Worm (Caenorhabditis elegans) whole organism, L2 larva: ENCODE results near the gene F13A2.10.
A peak's percentile ranks its signal among the peaks of the same experiment; 100 is the strongest.

Experiments
- C34F6.9 ChIP-seq: fragments of 150-350 bp; optimal IDR thresholded peaks from 2 replicates; lab custom pipeline; 2014; ENCODE audit warnings: missing biosample characterization, missing genetic modification characterization
- F13H6.1 ChIP-seq: sonication (generic microtip); optimal IDR thresholded peaks from 2 replicates; lab custom pipeline; 2016; ENCODE audit warnings: missing genetic modification characterization, missing compliant biosample characterization
- R02D3.7 ChIP-seq: fragments of 150-350 bp; optimal IDR thresholded peaks from 2 replicates; lab custom pipeline; 2014; ENCODE audit warnings: missing biosample characterization, missing genetic modification characterization
- Y55F3AM.14 ChIP-seq: fragments of 200-800 bp; sonication (Bioruptor generic); optimal IDR thresholded peaks from 2 replicates; lab custom pipeline; 2018; ENCODE audit warnings: mild to moderate bottlenecking, missing genetic modification characterization, missing compliant biosample characterization
- ZK546.5 ChIP-seq: sonication (generic microtip); optimal IDR thresholded peaks from 2 replicates; lab custom pipeline; 2017; ENCODE audit warnings: missing biosample characterization, missing genetic modification characterization
- aly-2 ChIP-seq: fragments of 150-350 bp; optimal IDR thresholded peaks from 2 replicates; lab custom pipeline; 2014; ENCODE audit warnings: missing biosample characterization, missing genetic modification characterization
- ama-1 ChIP-seq: fragments of 150-350 bp; optimal IDR thresholded peaks from 2 replicates; lab custom pipeline; 2018; ENCODE audit warnings: inconsistent platforms
- blmp-1 ChIP-seq: sonication (generic microtip); optimal IDR thresholded peaks from 2 replicates; lab custom pipeline; 2017; ENCODE audit warnings: missing genetic modification characterization, mild to moderate bottlenecking, missing compliant biosample characterization, antibody characterized with exemption, moderate library complexity; ENCODE audit not compliant: insufficient read depth
- ceh-16 ChIP-seq: fragments of 150-350 bp; optimal IDR thresholded peaks from 2 replicates; lab custom pipeline; 2014; ENCODE audit warnings: missing biosample characterization, missing genetic modification characterization
- crh-2 ChIP-seq: sonication (generic microtip); optimal IDR thresholded peaks from 2 replicates; lab custom pipeline; 2017; ENCODE audit warnings: missing biosample characterization, missing genetic modification characterization
- dmd-4 ChIP-seq: sonication (generic microtip); optimal IDR thresholded peaks from 2 replicates; lab custom pipeline; 2017; ENCODE audit warnings: missing biosample characterization, missing genetic modification characterization
- egl-27 ChIP-seq: sonication (generic microtip); optimal IDR thresholded peaks from 3 replicates; lab custom pipeline; 2017; ENCODE audit warnings: missing biosample characterization, missing genetic modification reagents, missing genetic modification characterization
- elt-3 ChIP-seq: sonication (generic microtip); optimal IDR thresholded peaks from 2 replicates; lab custom pipeline; 2017; ENCODE audit warnings: missing biosample characterization, missing genetic modification characterization
- fos-1 ChIP-seq: fragments of 150-350 bp; optimal IDR thresholded peaks from 2 replicates; lab custom pipeline; 2014; ENCODE audit warnings: missing biosample characterization, missing genetic modification characterization
- gmeb-1 ChIP-seq: fragments of 150-350 bp; optimal IDR thresholded peaks from 2 replicates; lab custom pipeline; 2014; ENCODE audit warnings: missing biosample characterization, missing genetic modification characterization
- lin-11 ChIP-seq: fragments of 150-350 bp; sonication (generic microtip); optimal IDR thresholded peaks from 2 replicates; lab custom pipeline; 2014; ENCODE audit warnings: missing biosample characterization, missing genetic modification characterization, inconsistent platforms, mixed read lengths
- lin-39 ChIP-seq: fragments of 150-350 bp; optimal IDR thresholded peaks from 2 replicates; lab custom pipeline; 2014; ENCODE audit warnings: missing biosample characterization, missing genetic modification reagents, missing genetic modification characterization
- lsy-2 ChIP-seq, 2 experiments: fragments of 150-350 bp in 1 of 2; sonication (generic microtip) in 1 of 2; optimal IDR thresholded peaks; 2 replicates each; lab custom pipeline; 2014 to 2017; ENCODE audit warnings: missing biosample characterization in 2 of 2, missing genetic modification characterization in 2 of 2
- mab-5 ChIP-seq: fragments of 150-350 bp; optimal IDR thresholded peaks from 2 replicates; lab custom pipeline; 2014; ENCODE audit warnings: missing biosample characterization, missing genetic modification characterization
- mbf-1 ChIP-seq: sonication (generic microtip); optimal IDR thresholded peaks from 2 replicates; lab custom pipeline; 2017; ENCODE audit warnings: missing biosample characterization, missing genetic modification characterization
- mdl-1 ChIP-seq, 2 experiments: fragments of 150-350 bp in 1 of 2; sonication (generic microtip) in 1 of 2; optimal IDR thresholded peaks; 2 replicates each; lab custom pipeline; 2017; ENCODE audit warnings: missing biosample characterization in 2 of 2, missing genetic modification characterization in 2 of 2
- nhr-10 ChIP-seq: sonication (generic microtip); optimal IDR thresholded peaks from 2 replicates; lab custom pipeline; 2017; ENCODE audit warnings: missing biosample characterization, missing genetic modification characterization
- nhr-11 ChIP-seq: fragments of 150-350 bp; optimal IDR thresholded peaks from 2 replicates; lab custom pipeline; 2014; ENCODE audit warnings: missing biosample characterization, missing genetic modification characterization
- nhr-12 ChIP-seq: fragments of 150-350 bp; optimal IDR thresholded peaks from 2 replicates; lab custom pipeline; 2014; ENCODE audit warnings: missing biosample characterization, missing genetic modification characterization
- nhr-129 ChIP-seq: fragments of 150-350 bp; optimal IDR thresholded peaks from 2 replicates; lab custom pipeline; 2014; ENCODE audit warnings: missing biosample characterization, missing genetic modification characterization
- nhr-23 ChIP-seq: fragments of 150-350 bp; optimal IDR thresholded peaks from 2 replicates; lab custom pipeline; 2014; ENCODE audit warnings: missing biosample characterization, missing genetic modification reagents, missing genetic modification characterization
- nhr-237 ChIP-seq: fragments of 150-350 bp; optimal IDR thresholded peaks from 2 replicates; lab custom pipeline; 2014; ENCODE audit warnings: missing biosample characterization, missing genetic modification characterization
- nhr-25 ChIP-seq: fragments of 150-350 bp; sonication (generic microtip); optimal IDR thresholded peaks from 3 replicates; lab custom pipeline; 2014; ENCODE audit warnings: missing biosample characterization, missing genetic modification characterization
- peb-1 ChIP-seq: fragments of 150-350 bp; optimal IDR thresholded peaks from 2 replicates; lab custom pipeline; 2014; ENCODE audit warnings: missing biosample characterization, missing genetic modification characterization
- sem-4 ChIP-seq: fragments of 150-350 bp; optimal IDR thresholded peaks from 2 replicates; lab custom pipeline; 2014; ENCODE audit warnings: missing biosample characterization, missing genetic modification reagents, missing genetic modification characterization
- skn-1 ChIP-seq: sonication (generic microtip); optimal IDR thresholded peaks from 2 replicates; lab custom pipeline; 2017; ENCODE audit warnings: missing biosample characterization, missing genetic modification characterization
- sma-3 ChIP-seq: sonication (generic microtip); optimal IDR thresholded peaks from 2 replicates; lab custom pipeline; 2016; ENCODE audit warnings: missing genetic modification reagents, missing genetic modification characterization, missing compliant biosample characterization
- sma-9 ChIP-seq, 2 experiments: fragments of 150-350 bp in 1 of 2; sonication (generic microtip) in 1 of 2; optimal IDR thresholded peaks; 2 replicates each; lab custom pipeline; 2014 to 2016; ENCODE audit warnings: missing genetic modification characterization in 2 of 2, mild to moderate bottlenecking in 1 of 2, missing biosample characterization in 1 of 2, missing compliant biosample characterization in 1 of 2, missing genetic modification reagents in 1 of 2, moderate library complexity in 1 of 2
- snpc-4 ChIP-seq: fragments of 150-350 bp; optimal IDR thresholded peaks from 2 replicates; lab custom pipeline; 2014; ENCODE audit warnings: missing biosample characterization, missing genetic modification characterization
- unc-39 ChIP-seq: fragments of 150-350 bp; optimal IDR thresholded peaks from 2 replicates; lab custom pipeline; 2014; ENCODE audit warnings: missing biosample characterization, missing genetic modification characterization
- unc-55 ChIP-seq: fragments of 150-350 bp; sonication (generic microtip); optimal IDR thresholded peaks from 3 replicates; lab custom pipeline; 2014; ENCODE audit warnings: missing biosample characterization, missing genetic modification reagents, missing genetic modification characterization
- unc-62 ChIP-seq: fragments of 150-350 bp; optimal IDR thresholded peaks from 2 replicates; lab custom pipeline; 2014; ENCODE audit warnings: missing biosample characterization, missing genetic modification reagents, missing genetic modification characterization
- zag-1 ChIP-seq: fragments of 150-350 bp; optimal IDR thresholded peaks from 2 replicates; lab custom pipeline; 2014; ENCODE audit warnings: missing biosample characterization, missing genetic modification characterization
- ztf-1 ChIP-seq: fragments of 200-800 bp; sonication (Bioruptor generic); conservative IDR thresholded peaks from 2 replicates; pipeline ENCODE4 v1.3.6; 2022; ENCODE audit warnings: missing genetic modification characterization, missing compliant biosample characterization
- ztf-11 ChIP-seq: sonication (generic microtip); optimal IDR thresholded peaks from 2 replicates; lab custom pipeline; 2017; ENCODE audit warnings: missing biosample characterization, missing genetic modification characterization
- ztf-4 ChIP-seq: fragments of 150-350 bp; optimal IDR thresholded peaks from 2 replicates; lab custom pipeline; 2014; ENCODE audit warnings: missing biosample characterization, missing genetic modification characterization

The F13A2.10 gene

ce11 chrV:4359127-4359526, 26.9 kb downstream of the F13A2.10 start:
- TF ChIP-seq zag-1 (tag; lab: Kevin White, UChicago) (no peak), fos-1 (tag; lab: Kevin White, UChicago) (no peak), nhr-10 (tag; lab: Kevin White, UChicago) (no peak), nhr-11 (no peak), C34F6.9 (tag; lab: Kevin White, UChicago) (no peak), lin-39 (tag; lab: Kevin White, UChicago) (no peak), unc-39 (tag; lab: Kevin White, UChicago) (no peak), lsy-2 (tag; optimal IDR thresholded peaks at IDR 0.05; lab: Kevin White, UChicago) (no peak), ZK546.5 (tag; lab: Kevin White, UChicago) (no peak), nhr-237 (no peak), mbf-1 (tag; lab: Kevin White, UChicago) (no peak), crh-2 (tag; lab: Kevin White, UChicago) (no peak), mdl-1 (tag; optimal IDR thresholded peaks at IDR 0.05; lab: Kevin White, UChicago) (no peak), nhr-129 (tag; lab: Kevin White, UChicago) (no peak)

- TF ChIP-seq peb-1 (tag; lab: Kevin White, UChicago) (no peak), ceh-16 (tag; lab: Kevin White, UChicago) (no peak), lin-39 (tag; lab: Kevin White, UChicago) (no peak), C34F6.9 (tag; lab: Kevin White, UChicago) (peak; percentile 13), sma-9 (GFP tag; optimal IDR thresholded peaks at IDR 0.05; lab: Kevin White, UChicago) (peak; percentile 43), sma-9 (tag; optimal IDR thresholded peaks at IDR 0.05; lab: Kevin White, UChicago) (no peak), blmp-1 (tag; lab: Kevin White, UChicago) (no peak), mbf-1 (tag; lab: Kevin White, UChicago) (no peak), nhr-237 (no peak), unc-62 (GFP tag; lab: Kevin White, UChicago) (no peak), gmeb-1 (tag; lab: Kevin White, UChicago) (no peak), R02D3.7 (tag; lab: Kevin White, UChicago) (no peak), lsy-2 (tag; optimal IDR thresholded peaks at IDR 0.05; lab: Kevin White, UChicago) (peak in 1 of 2 experiments; percentile 20), ztf-11 (no peak), nhr-10 (tag; lab: Kevin White, UChicago) (no peak), F13H6.1 (tag; lab: Kevin White, UChicago) (no peak), ZK546.5 (tag; lab: Kevin White, UChicago) (no peak), aly-2 (tag; lab: Kevin White, UChicago) (no peak), mdl-1 (tag; optimal IDR thresholded peaks at IDR 0.05; lab: Kevin White, UChicago) (no peak), Y55F3AM.14 (GFP tag; lab: Kevin White, UChicago) (no peak), ama-1 (lab: Kevin White, UChicago) (no peak), egl-27 (tag; lab: Kevin White, UChicago) (peak; percentile 12), elt-3 (tag; lab: Kevin White, UChicago) (no peak), nhr-12 (tag; lab: Kevin White, UChicago) (no peak), unc-55 (GFP tag; lab: Kevin White, UChicago) (no peak), ztf-1 (GFP tag; lab: Robert Waterston, UW) (no peak), unc-39 (tag; lab: Kevin White, UChicago) (no peak), ztf-4 (tag; lab: Kevin White, UChicago) (no peak), fos-1 (tag; lab: Kevin White, UChicago) (no peak), nhr-129 (tag; lab: Kevin White, UChicago) (peak; percentile 13), mab-5 (tag; lab: Kevin White, UChicago) (no peak), dmd-4 (tag; lab: Kevin White, UChicago) (no peak), snpc-4 (tag; lab: Kevin White, UChicago) (no peak), zag-1 (tag; lab: Kevin White, UChicago) (no peak), nhr-25 (no peak), crh-2 (tag; lab: Kevin White, UChicago) (no peak), nhr-23 (tag; lab: Kevin White, UChicago) (no peak), skn-1 (no peak), sma-3 (no peak), lin-11 (no peak), sem-4 (tag; lab: Kevin White, UChicago) (peak; percentile 64)
- TF ChIP-seq, all 48 proteins: peak for 6
Measured at ce11 chrV:4357369-4357768, 28.7 kb downstream of the F13A2.10 start.
